Worm (Caenorhabditis elegans): ENCODE data around the gene F33G12.7.

F33G12.7 gene

ce11 chrII:5040631-5041156 lies at the start of gene F33G12.7:
F33G12.7 (minus strand) TSS chrII:5040681.
- TF ChIP-seq hmg-4 (GFP tag; optimal IDR thresholded peaks at IDR 0.05) (no peak), F13C5.2 (tag; optimal IDR thresholded peaks at IDR 0.05) (no peak)

ce11 chrII:5086143-5086542 lies 45.7 kb upstream of the F33G12.7 start:
- TF ChIP-seq sea-1 (GFP tag; conservative IDR thresholded peaks at IDR 0.05) (no peak), B0310.2 (tag; optimal IDR thresholded peaks at IDR 0.05) (no peak), F13C5.2 (tag; optimal IDR thresholded peaks at IDR 0.05) (no peak), ama-1 (optimal IDR thresholded peaks at IDR 0.05) (no peak), ets-7 (tag; optimal IDR thresholded peaks at IDR 0.05) (no peak)

ce11 chrII:5085450-5085849 lies 45.0 kb upstream of the F33G12.7 start, which contains the start of gene txt-9:
txt-9 (plus strand) TSS chrII:5085785.
- no peak for TF ChIP-seq B0310.2 (tag; optimal IDR thresholded peaks at IDR 0.05)
- TF ChIP-seq hnd-1 (tag; optimal IDR thresholded peaks at IDR 0.05), result no peak
- TF ChIP-seq ceh-13 (GFP tag; optimal IDR thresholded peaks at IDR 0.05), result no peak
- TF ChIP-seq tbx-37 (GFP tag; conservative IDR thresholded peaks at IDR 0.05), result no peak
- no peak for TF ChIP-seq hmbx-1 (tag; optimal IDR thresholded peaks at IDR 0.05)
- no peak for TF ChIP-seq tbx-11 (GFP tag; IDR thresholded peaks at IDR 0.05)
- TF ChIP-seq tra-4 (tag; optimal IDR thresholded peaks at IDR 0.05), result no peak
- no peak for TF ChIP-seq ceh-36 (tag; optimal IDR thresholded peaks at IDR 0.05)
- TF ChIP-seq flt-1 (GFP tag; IDR thresholded peaks at IDR 0.05), result no peak
- no peak for TF ChIP-seq ama-1 (optimal IDR thresholded peaks at IDR 0.05)
- TF ChIP-seq hmg-4 (GFP tag; optimal IDR thresholded peaks at IDR 0.05), result no peak
- TF ChIP-seq ets-7 (tag; optimal IDR thresholded peaks at IDR 0.05), result no peak
- TF ChIP-seq sea-1 (GFP tag; conservative IDR thresholded peaks at IDR 0.05), result no peak
- TF ChIP-seq scrt-1 (GFP tag; IDR thresholded peaks at IDR 0.05), result no peak

- no peak for TF ChIP-seq tbx-37 (GFP tag; conservative IDR thresholded peaks at IDR 0.05)
- TF ChIP-seq aly-1 (tag; optimal IDR thresholded peaks at IDR 0.05), result no peak
- TF ChIP-seq hmg-4 (GFP tag; optimal IDR thresholded peaks at IDR 0.05), result no peak
- TF ChIP-seq B0310.2 (tag; optimal IDR thresholded peaks at IDR 0.05), result no peak
Observed at ce11 chrII:5084225-5084624, 43.7 kb upstream of the F33G12.7 start.

ce11 chrII:5083341-5083740 lies 42.9 kb upstream of the F33G12.7 start, which contains the start of gene C04G6.4:
C04G6.4 (minus strand) TSS chrII:5083441.
- TF ChIP-seq ets-7 (tag; optimal IDR thresholded peaks at IDR 0.05) (no peak), F13C5.2 (tag; optimal IDR thresholded peaks at IDR 0.05) (no peak), ceh-13 (GFP tag; optimal IDR thresholded peaks at IDR 0.05) (no peak), ama-1 (optimal IDR thresholded peaks at IDR 0.05) (no peak), tbx-11 (GFP tag; IDR thresholded peaks at IDR 0.05) (no peak), tbx-37 (GFP tag; conservative IDR thresholded peaks at IDR 0.05) (no peak), B0310.2 (tag; optimal IDR thresholded peaks at IDR 0.05) (no peak), tra-4 (tag; optimal IDR thresholded peaks at IDR 0.05) (no peak), scrt-1 (GFP tag; IDR thresholded peaks at IDR 0.05) (no peak), hnd-1 (tag; optimal IDR thresholded peaks at IDR 0.05) (no peak), aly-1 (tag; optimal IDR thresholded peaks at IDR 0.05) (no peak), ceh-36 (tag; optimal IDR thresholded peaks at IDR 0.05) (no peak), hmg-4 (GFP tag; optimal IDR thresholded peaks at IDR 0.05) (no peak)

- no peak for TF ChIP-seq F13C5.2 (tag; optimal IDR thresholded peaks at IDR 0.05)
- TF ChIP-seq ets-7 (tag; optimal IDR thresholded peaks at IDR 0.05), result no peak
- TF ChIP-seq aly-1 (tag; optimal IDR thresholded peaks at IDR 0.05), result no peak
- no peak for TF ChIP-seq tra-4 (tag; optimal IDR thresholded peaks at IDR 0.05)
- no peak for TF ChIP-seq ceh-13 (GFP tag; optimal IDR thresholded peaks at IDR 0.05)
- TF ChIP-seq pes-1 (GFP tag; IDR thresholded peaks at IDR 0.05), result no peak
- TF ChIP-seq hmg-4 (GFP tag; optimal IDR thresholded peaks at IDR 0.05), result no peak
- TF ChIP-seq flt-1 (GFP tag; IDR thresholded peaks at IDR 0.05), result no peak
- TF ChIP-seq scrt-1 (GFP tag; IDR thresholded peaks at IDR 0.05), result no peak
- TF ChIP-seq hnd-1 (tag; optimal IDR thresholded peaks at IDR 0.05), result no peak
- no peak for TF ChIP-seq ama-1 (optimal IDR thresholded peaks at IDR 0.05)
- TF ChIP-seq B0310.2 (tag; optimal IDR thresholded peaks at IDR 0.05), result no peak
- no peak for TF ChIP-seq tbx-11 (GFP tag; IDR thresholded peaks at IDR 0.05)
Observed at ce11 chrII:5081124-5081913, 40.8 kb upstream of the F33G12.7 start, which contains the start of gene dsh-2. dsh-2 (minus strand) TSS chrII:5081174.

- no peak for TF ChIP-seq ets-7 (tag; optimal IDR thresholded peaks at IDR 0.05)
- TF ChIP-seq F13C5.2 (tag; optimal IDR thresholded peaks at IDR 0.05), result no peak
- no peak for TF ChIP-seq pes-1 (GFP tag; IDR thresholded peaks at IDR 0.05)
- TF ChIP-seq sea-1 (GFP tag; conservative IDR thresholded peaks at IDR 0.05), result no peak
- no peak for TF ChIP-seq hmg-4 (GFP tag; optimal IDR thresholded peaks at IDR 0.05)
- TF ChIP-seq scrt-1 (GFP tag; IDR thresholded peaks at IDR 0.05), result no peak
- TF ChIP-seq tra-4 (tag; optimal IDR thresholded peaks at IDR 0.05), result no peak
- no peak for TF ChIP-seq aly-1 (tag; optimal IDR thresholded peaks at IDR 0.05)
- TF ChIP-seq ceh-36 (tag; optimal IDR thresholded peaks at IDR 0.05), result no peak
- no peak for TF ChIP-seq B0310.2 (tag; optimal IDR thresholded peaks at IDR 0.05)
- no peak for TF ChIP-seq hmbx-1 (tag; optimal IDR thresholded peaks at IDR 0.05)
- TF ChIP-seq tbx-11 (GFP tag; IDR thresholded peaks at IDR 0.05), result no peak
- no peak for TF ChIP-seq flt-1 (GFP tag; IDR thresholded peaks at IDR 0.05)
Observed at ce11 chrII:5071265-5071664, 30.8 kb upstream of the F33G12.7 start, which contains the start of gene C27A2.7. C27A2.7 (minus strand) TSS chrII:5071365.

- TF ChIP-seq B0310.2 (tag; optimal IDR thresholded peaks at IDR 0.05) (no peak), hmg-4 (GFP tag; optimal IDR thresholded peaks at IDR 0.05) (no peak), sea-1 (GFP tag; conservative IDR thresholded peaks at IDR 0.05) (no peak), ceh-36 (tag; optimal IDR thresholded peaks at IDR 0.05) (no peak), ets-7 (tag; optimal IDR thresholded peaks at IDR 0.05) (no peak), pes-1 (GFP tag; IDR thresholded peaks at IDR 0.05) (no peak), tbx-37 (GFP tag; conservative IDR thresholded peaks at IDR 0.05) (no peak), hnd-1 (tag; optimal IDR thresholded peaks at IDR 0.05) (no peak), F13C5.2 (tag; optimal IDR thresholded peaks at IDR 0.05) (no peak)
Observed at ce11 chrII:5069525-5069924, 29.0 kb upstream of the F33G12.7 start, which contains the start of gene idpb-2. idpb-2 (minus strand) TSS chrII:5069625.

All from whole organism, early embryonic.